Worm (Caenorhabditis elegans) whole organism, midembryonic: ENCODE data around the gene twk-16.

Experiments
- T22C8.4 ChIP-seq: fragments of 200-800 bp; sonication (Bioruptor generic); IDR thresholded peaks from 2 replicates; pipeline ENCODE4 v1.3.6; 2022; ENCODE audit warnings: missing genetic modification characterization, missing compliant biosample characterization
- cog-1 ChIP-seq: sonication (generic microtip); optimal IDR thresholded peaks from 2 replicates; lab custom pipeline; 2016; ENCODE audit warnings: missing genetic modification characterization, missing compliant biosample characterization
- flt-1 ChIP-seq: fragments of 200-800 bp; sonication (Bioruptor generic); IDR thresholded peaks from 2 replicates; pipeline ENCODE4 v1.3.6; 2022; ENCODE audit warnings: missing genetic modification characterization, missing compliant biosample characterization
- klf-2 ChIP-seq: fragments of 200-800 bp; sonication (Bioruptor generic); conservative IDR thresholded peaks from 2 replicates; pipeline ENCODE4 v1.3.6; 2022; ENCODE audit warnings: missing genetic modification reagents, missing genetic modification characterization, missing compliant biosample characterization
- med-1 ChIP-seq: sonication (generic microtip); optimal IDR thresholded peaks from 2 replicates; lab custom pipeline; 2017; ENCODE audit warnings: missing genetic modification characterization, mild to moderate bottlenecking, missing compliant biosample characterization, antibody characterized with exemption, missing genetic modification reagents; ENCODE audit not compliant: insufficient read depth
- ref-1 ChIP-seq: fragments of 200-800 bp; sonication (Bioruptor generic); conservative IDR thresholded peaks from 2 replicates; pipeline ENCODE4 v1.3.6; 2022; ENCODE audit warnings: missing genetic modification reagents, missing genetic modification characterization, missing compliant biosample characterization
- tab-1 ChIP-seq: fragments of 200-800 bp; sonication (Bioruptor generic); IDR thresholded peaks from 2 replicates; pipeline ENCODE4 v1.3.6; 2022; ENCODE audit warnings: missing genetic modification characterization, missing compliant biosample characterization
- ztf-23 ChIP-seq: fragments of 200-800 bp; sonication (Bioruptor generic); IDR thresholded peaks from 2 replicates; pipeline ENCODE4 v1.3.6; 2022; ENCODE audit warnings: missing genetic modification reagents, missing genetic modification characterization, missing compliant biosample characterization
- ztf-29 ChIP-seq: fragments of 200-800 bp; sonication (Bioruptor generic); IDR thresholded peaks from 2 replicates; pipeline ENCODE4 v1.3.6; 2022; ENCODE audit warnings: missing genetic modification reagents, missing genetic modification characterization, missing compliant biosample characterization

Gene twk-16

DNA sequence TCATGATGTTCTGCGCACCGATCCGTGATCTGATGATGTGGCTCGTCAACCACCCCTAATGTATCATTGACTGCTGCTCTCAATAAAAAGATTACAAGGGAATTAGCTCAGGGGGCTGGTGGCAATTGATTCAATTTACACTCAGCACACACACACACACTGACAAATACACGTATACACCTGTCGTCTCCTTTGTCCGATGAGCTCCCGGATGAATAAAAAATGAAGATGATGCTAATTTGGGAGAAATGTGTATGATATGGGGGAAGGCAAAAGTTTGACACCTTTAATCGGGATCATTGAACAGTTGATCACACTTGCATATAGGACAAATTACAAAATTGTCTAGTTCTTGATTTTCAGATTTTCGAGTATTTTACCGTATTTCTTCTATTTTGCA is 13.9 kb upstream of the twk-16 start:
- TF ChIP-seq ztf-29 (GFP tag; lab: Robert Waterston, UW), result no peak
- TF ChIP-seq ref-1 (GFP tag; lab: Robert Waterston, UW), result no peak
- no peak for TF ChIP-seq cog-1

DNA sequence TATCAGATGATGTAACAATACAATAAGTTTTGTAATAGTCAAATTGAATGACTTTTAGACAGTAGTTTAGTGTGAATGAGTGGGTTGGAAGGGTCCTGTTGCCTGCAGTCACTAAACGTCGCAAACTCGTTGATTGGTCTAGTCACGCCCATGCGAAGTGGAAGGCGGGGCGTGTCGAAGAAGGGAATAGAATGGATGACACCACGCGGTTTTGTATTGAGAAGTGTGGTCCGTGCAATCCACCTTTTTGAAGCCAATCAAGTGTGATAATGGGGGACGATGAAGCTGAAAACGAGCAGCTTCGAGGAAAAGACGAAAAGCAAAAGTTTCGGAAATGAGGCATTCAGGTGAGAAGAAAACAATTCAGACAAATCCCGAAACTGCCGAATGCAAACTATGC is 10.6 kb upstream of the twk-16 start, which contains the start of gene ceh-31:
Gene ceh-31, minus strand, starts transcription at position 101 of the 400 bp plus-strand sequence.
- TF ChIP-seq ztf-29 (GFP tag; lab: Robert Waterston, UW) (no peak), med-1 (GFP tag; lab: Kevin White, UChicago) (no peak), ref-1 (GFP tag; lab: Robert Waterston, UW) (no peak), ztf-23 (GFP tag; lab: Robert Waterston, UW) (no peak), cog-1 (no peak), tab-1 (GFP tag; lab: Robert Waterston, UW) (no peak), flt-1 (GFP tag; lab: Robert Waterston, UW) (no peak), klf-2 (GFP tag; lab: Robert Waterston, UW) (no peak), T22C8.4 (GFP tag; lab: Robert Waterston, UW) (no peak)

DNA sequence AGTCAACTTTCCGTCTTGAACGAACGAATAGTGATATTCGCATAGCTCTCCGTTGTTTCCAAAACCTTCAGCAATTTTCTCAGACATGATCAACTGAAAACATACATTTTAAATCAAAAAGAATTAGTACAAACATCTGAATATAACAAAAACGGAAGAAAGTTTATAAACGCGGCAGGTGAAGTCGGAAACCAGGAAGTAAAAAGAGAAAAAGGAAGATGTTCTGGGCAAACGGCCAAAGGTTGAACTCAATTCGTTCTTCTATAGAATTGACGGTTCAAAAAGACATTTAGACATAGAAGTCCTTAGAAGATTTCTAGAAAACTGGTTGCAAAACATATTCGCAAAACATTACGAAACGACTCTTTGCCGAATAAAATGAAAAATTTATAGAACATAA is 6.3 kb downstream of the twk-16 start, which contains the start of gene F52E4.5:
Gene F52E4.5, minus strand, starts transcription at position 101 of the 400 bp plus-strand sequence.
- TF ChIP-seq cog-1, result no peak
- no peak for TF ChIP-seq ztf-29 (GFP tag; lab: Robert Waterston, UW)
- TF ChIP-seq med-1 (GFP tag; lab: Kevin White, UChicago), result no peak
- no peak for TF ChIP-seq tab-1 (GFP tag; lab: Robert Waterston, UW)
- TF ChIP-seq flt-1 (GFP tag; lab: Robert Waterston, UW), result no peak
- TF ChIP-seq klf-2 (GFP tag; lab: Robert Waterston, UW), result no peak
- TF ChIP-seq ztf-23 (GFP tag; lab: Robert Waterston, UW), result no peak
- TF ChIP-seq T22C8.4 (GFP tag; lab: Robert Waterston, UW), result no peak

DNA sequence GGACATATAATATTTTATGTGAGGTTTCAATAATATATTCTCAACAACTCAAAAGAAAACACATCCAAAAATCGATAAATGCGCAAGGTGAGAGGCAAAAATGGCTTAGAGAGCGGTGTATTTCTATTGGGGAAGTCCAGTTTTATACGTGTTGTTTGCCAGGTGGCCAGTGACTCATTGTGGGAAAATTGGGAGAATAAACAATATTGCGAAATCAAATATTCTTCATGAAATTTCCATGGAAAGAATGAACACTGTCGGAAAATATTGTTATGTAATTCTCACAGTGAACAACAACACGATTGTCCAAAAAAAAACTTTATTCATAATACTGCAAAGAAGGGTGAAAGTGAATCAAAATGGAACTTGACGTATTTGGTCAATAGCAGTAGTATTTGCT is 6.7 kb downstream of the twk-16 start:
- TF ChIP-seq cog-1, result no peak

DNA sequence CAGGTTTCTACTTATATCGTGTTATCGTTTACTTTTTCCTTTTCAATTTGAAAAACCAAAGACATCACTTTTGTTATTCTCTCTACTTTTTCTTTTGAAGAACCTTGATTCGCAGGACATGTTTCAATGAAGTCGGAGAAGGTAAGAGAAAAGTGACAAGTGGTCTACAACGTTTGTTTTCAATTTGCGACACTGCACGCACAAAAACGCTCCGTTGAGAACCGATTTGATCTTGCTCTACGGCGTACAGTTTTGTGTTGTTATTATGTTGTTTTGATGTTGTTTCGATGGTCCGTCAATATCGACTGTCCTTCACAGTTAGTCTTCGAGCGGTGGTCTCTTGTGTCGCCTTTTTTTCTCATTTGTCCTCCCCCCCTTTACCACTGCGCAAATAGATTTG is 8.5 kb downstream of the twk-16 start, which contains the start of gene pccb-1:
Gene pccb-1, plus strand, starts transcription at position 127 of the 400 bp plus-strand sequence.
- TF ChIP-seq T22C8.4 (GFP tag; lab: Robert Waterston, UW), result no peak
- TF ChIP-seq tab-1 (GFP tag; lab: Robert Waterston, UW), result no peak

DNA sequence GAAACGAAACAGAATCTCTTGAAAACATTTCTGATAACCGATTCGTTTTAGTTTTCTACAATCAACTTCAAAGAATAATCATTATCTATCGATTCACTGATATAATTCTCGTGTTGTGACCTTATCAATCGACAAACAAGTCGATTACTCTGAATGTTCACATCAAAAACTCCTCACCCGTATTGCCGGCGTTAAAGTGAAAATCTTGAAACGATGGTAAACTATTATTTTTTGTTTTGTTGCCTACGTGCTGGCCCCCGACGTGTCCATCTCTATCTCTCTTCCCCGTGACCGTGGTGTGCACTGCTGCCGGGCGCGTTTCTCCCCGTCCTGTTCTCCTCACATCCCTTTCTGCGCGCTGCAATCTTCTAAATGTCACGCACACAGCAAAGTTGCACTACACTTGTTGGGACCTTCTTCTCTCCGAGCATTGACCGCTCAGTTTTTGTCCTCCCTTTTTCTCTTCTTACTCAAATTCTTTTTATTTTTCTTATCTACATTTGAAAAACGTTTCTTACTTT is 9.0 kb downstream of the twk-16 start:
- TF ChIP-seq ztf-29 (GFP tag; lab: Robert Waterston, UW) (no peak), ztf-23 (GFP tag; lab: Robert Waterston, UW) (no peak), flt-1 (GFP tag; lab: Robert Waterston, UW) (no peak), med-1 (GFP tag; lab: Kevin White, UChicago) (no peak), tab-1 (GFP tag; lab: Robert Waterston, UW) (no peak), cog-1 (no peak), ref-1 (GFP tag; lab: Robert Waterston, UW) (no peak), klf-2 (GFP tag; lab: Robert Waterston, UW) (no peak), T22C8.4 (GFP tag; lab: Robert Waterston, UW) (no peak)

DNA sequence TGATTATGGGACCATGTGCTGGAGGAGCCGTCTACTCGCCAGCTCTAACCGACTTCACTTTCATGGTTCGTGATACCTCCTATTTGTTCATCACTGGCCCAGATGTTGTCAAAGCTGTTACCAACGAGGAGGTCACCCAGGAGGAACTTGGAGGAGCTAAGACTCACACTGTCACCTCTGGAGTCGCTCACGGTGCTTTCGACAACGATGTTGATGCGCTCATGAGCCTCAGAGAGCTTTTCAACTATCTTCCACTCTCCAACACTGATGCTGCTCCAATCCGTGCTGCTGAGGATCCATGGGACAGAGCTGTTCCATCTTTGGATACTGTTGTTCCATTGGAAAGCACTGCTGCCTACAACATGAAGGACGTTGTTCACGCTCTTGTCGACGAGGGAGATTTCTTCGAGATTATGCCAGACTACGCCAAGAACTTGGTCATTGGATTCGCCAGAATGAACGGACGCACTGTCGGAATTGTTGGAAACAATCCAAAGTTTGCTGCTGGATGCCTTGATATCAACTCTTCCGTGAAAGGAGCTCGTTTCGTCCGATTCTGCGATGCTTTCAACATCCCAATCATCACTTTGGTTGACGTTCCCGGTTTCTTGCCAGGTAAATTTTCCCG is 10.3 kb downstream of the twk-16 start:
- TF ChIP-seq cog-1, result no peak
- no peak for TF ChIP-seq ztf-29 (GFP tag; lab: Robert Waterston, UW)
- no peak for TF ChIP-seq ztf-23 (GFP tag; lab: Robert Waterston, UW)

DNA sequence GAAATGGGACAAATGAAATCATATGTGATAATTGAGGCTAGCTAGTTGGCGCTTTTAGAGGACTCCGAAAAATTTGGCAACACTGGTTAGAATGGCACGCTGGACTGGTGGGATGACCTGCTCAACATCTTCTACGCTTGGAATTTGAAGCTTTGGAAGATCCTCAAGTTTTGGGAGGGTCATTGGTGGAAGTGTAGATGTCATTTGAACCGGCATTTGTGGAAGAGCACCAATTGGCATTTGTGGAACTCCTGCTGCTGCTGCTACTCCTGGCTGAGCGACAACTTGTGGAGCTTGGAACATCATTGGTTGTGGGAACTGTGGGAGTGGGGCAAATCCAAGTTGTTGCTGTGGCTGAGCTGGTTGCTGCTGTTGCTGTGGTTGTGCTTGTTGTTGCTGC is 11.5 kb downstream of the twk-16 start:
- TF ChIP-seq T22C8.4 (GFP tag; lab: Robert Waterston, UW) (no peak), flt-1 (GFP tag; lab: Robert Waterston, UW) (no peak), cog-1 (no peak), ref-1 (GFP tag; lab: Robert Waterston, UW) (no peak)

DNA sequence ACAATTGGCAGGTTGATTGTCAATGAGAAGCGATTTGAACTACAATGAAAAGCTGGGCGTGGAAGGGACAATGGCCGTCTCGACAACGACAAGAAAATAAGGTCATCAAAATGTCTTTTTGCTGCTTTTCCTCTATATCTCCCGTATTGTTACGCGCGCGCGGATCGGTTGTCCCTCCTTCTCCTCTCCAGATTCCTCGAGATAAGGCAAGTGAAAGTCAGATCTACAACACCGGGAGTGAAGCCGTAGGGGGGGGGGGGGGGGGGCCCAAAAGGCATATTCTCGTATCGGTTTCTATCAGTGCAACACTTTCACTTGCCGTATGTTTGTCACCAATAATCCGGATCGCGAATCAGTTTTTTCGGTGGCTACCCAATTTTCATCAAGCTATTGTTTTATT is 13.4 kb downstream of the twk-16 start, which contains the start of gene wrt-2:
Gene wrt-2, minus strand, starts transcription at position 46 of the 400 bp plus-strand sequence.
- TF ChIP-seq ztf-29 (GFP tag; lab: Robert Waterston, UW) (no peak), flt-1 (GFP tag; lab: Robert Waterston, UW) (no peak), ztf-23 (GFP tag; lab: Robert Waterston, UW) (no peak), med-1 (GFP tag; lab: Kevin White, UChicago) (no peak), tab-1 (GFP tag; lab: Robert Waterston, UW) (no peak), ref-1 (GFP tag; lab: Robert Waterston, UW) (no peak), klf-2 (GFP tag; lab: Robert Waterston, UW) (no peak), T22C8.4 (GFP tag; lab: Robert Waterston, UW) (no peak), cog-1 (no peak)

DNA sequence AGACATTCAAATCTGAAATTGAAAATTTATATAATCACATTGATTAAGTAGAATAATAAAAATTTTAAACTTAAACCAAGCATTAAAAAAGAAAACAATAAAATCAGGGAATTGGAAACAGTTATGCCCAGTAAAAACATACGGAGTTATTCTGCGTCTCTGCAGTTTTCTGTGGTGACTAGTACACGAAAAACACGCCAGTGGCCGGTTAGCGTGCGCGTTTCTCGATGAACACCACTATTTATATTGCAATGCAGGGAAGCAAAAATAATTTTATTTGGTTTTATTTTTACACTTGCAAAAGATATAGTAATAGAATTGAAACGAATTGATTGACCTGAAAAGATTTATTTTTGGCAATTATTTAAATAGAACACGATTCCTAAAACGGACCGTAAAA is 18.9 kb downstream of the twk-16 start, which contains the start of gene sec-3:
Gene sec-3, minus strand, starts transcription at position 21 of the 400 bp plus-strand sequence.
- peak; percentile 85 for TF ChIP-seq flt-1 (GFP tag; lab: Robert Waterston, UW)
- peak; percentile 61 for TF ChIP-seq med-1 (GFP tag; lab: Kevin White, UChicago)
- peak; percentile 62; the same call in 1 of the 2 replicates for TF ChIP-seq klf-2 (GFP tag; lab: Robert Waterston, UW)
- peak; percentile 58; the same call in 1 of the 2 replicates for TF ChIP-seq ztf-29 (GFP tag; lab: Robert Waterston, UW)
- peak; percentile 78; the same call in 1 of the 2 replicates for TF ChIP-seq ztf-23 (GFP tag; lab: Robert Waterston, UW)
- no peak for TF ChIP-seq ref-1 (GFP tag; lab: Robert Waterston, UW)
- TF ChIP-seq cog-1, result peak; percentile 88
- no peak for TF ChIP-seq T22C8.4 (GFP tag; lab: Robert Waterston, UW)
- peak; percentile 65; the same call in 1 of the 2 replicates for TF ChIP-seq tab-1 (GFP tag; lab: Robert Waterston, UW)
